Worm (Caenorhabditis elegans) whole organism, L4/young adult: ENCODE measurements around the gene C16D9.6.

Source experiments
- W03F9.2 ChIP-seq: fragments of 150-350 bp; optimal IDR thresholded peaks from 2 replicates; lab custom pipeline; 2014; ENCODE audit warnings: missing biosample characterization, missing genetic modification characterization
- dao-5 ChIP-seq: sonication (generic microtip); optimal IDR thresholded peaks from 2 replicates; lab custom pipeline; 2016; ENCODE audit warnings: missing genotype, missing genetic modification characterization, moderate library complexity, missing compliant biosample characterization
- him-1 ChIP-seq: sonication (generic microtip); optimal IDR thresholded peaks from 2 replicates; lab custom pipeline; 2016; ENCODE audit warnings: missing genotype, missing genetic modification reagents, missing genetic modification characterization, missing compliant biosample characterization

DNA sequence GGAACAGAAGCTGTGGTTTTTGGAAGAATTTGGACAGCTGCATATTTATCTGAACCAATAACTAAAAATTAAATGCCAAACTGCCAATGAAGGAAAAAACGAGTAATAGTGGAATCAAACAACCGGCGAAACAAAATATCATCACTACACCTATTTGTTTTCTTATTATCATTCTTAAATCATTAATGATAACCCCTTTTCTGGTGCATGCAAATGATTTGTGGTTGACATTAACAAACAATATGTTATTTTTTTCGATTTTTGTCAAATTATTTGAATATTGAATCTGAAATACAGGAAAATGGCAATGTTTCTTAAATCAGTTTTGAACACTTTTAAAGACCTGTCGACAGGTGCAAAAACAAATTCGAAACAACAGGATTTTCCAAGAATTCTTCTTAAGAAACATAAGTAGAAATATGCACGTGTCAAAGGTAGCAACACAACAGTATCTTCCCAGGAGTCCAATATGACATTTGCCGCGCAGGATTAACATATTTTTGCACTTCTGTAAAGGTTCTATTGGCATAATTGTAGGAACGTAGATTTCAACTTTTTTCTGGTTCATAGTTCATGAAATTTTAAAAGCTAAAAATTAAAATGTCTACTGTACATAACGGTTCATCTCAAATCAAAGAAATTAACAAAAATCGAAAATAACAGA is 49.2 kb upstream of the C16D9.6 start, which contains the start of gene W02D7.5:
- TF ChIP-seq W03F9.2 (tag; lab: Kevin White, UChicago) (no peak), him-1 (tag; lab: Kevin White, UChicago) (no peak), dao-5 (tag; lab: Kevin White, UChicago) (no peak)
